Fruit fly (Drosophila melanogaster): ENCODE data around the gene CG13008.

Gene CG13008

dm6 chrX:16697882-16698571 lies 13.1 kb upstream of the CG13008 start:
- TF ChIP-seq pan (optimal IDR thresholded peaks at IDR 0.05) (no peak), psq (optimal IDR thresholded peaks at IDR 0.05) (no peak), EcR (GFP tag; optimal IDR thresholded peaks at IDR 0.05) (no peak), CG8478 (optimal IDR thresholded peaks at IDR 0.05) (no peak), usp (GFP tag; optimal IDR thresholded peaks at IDR 0.05) (no peak), Dll (optimal IDR thresholded peaks at IDR 0.05) (no peak)

- TF ChIP-seq pan (optimal IDR thresholded peaks at IDR 0.05) = no peak
- TF ChIP-seq usp (GFP tag; optimal IDR thresholded peaks at IDR 0.05) = no peak
- no peak for TF ChIP-seq EcR (GFP tag; optimal IDR thresholded peaks at IDR 0.05)
- no peak for TF ChIP-seq psq (optimal IDR thresholded peaks at IDR 0.05)
- no peak for TF ChIP-seq CG8478 (optimal IDR thresholded peaks at IDR 0.05)
- no peak for TF ChIP-seq Dll (optimal IDR thresholded peaks at IDR 0.05)
Measured at dm6 chrX:16700070-16700469, 11.0 kb upstream of the CG13008 start, which contains the start of gene CG9676. Gene CG9676 (minus strand): TSS chrX:16700170.

dm6 chrX:16701941-16702340 lies 9.2 kb upstream of the CG13008 start, which contains the start of gene sphe:
Gene sphe (minus strand): TSS chrX:16701972.
- TF ChIP-seq CG8478 (optimal IDR thresholded peaks at IDR 0.05) = no peak
- no peak for TF ChIP-seq psq (optimal IDR thresholded peaks at IDR 0.05)
- TF ChIP-seq usp (GFP tag; optimal IDR thresholded peaks at IDR 0.05) = no peak
- TF ChIP-seq EcR (GFP tag; optimal IDR thresholded peaks at IDR 0.05) = no peak
- TF ChIP-seq Dll (optimal IDR thresholded peaks at IDR 0.05) = no peak
- TF ChIP-seq pan (optimal IDR thresholded peaks at IDR 0.05) = no peak

dm6 chrX:16703747-16704146 lies 7.4 kb upstream of the CG13008 start, which contains the start of the genes CG9673 and CG4653:
Gene CG9673 (minus strand): TSS chrX:16703884.
Gene CG4653 (plus strand): TSS chrX:16704081.
- TF ChIP-seq Dll (optimal IDR thresholded peaks at IDR 0.05) (no peak), CG8478 (optimal IDR thresholded peaks at IDR 0.05) (no peak), usp (GFP tag; optimal IDR thresholded peaks at IDR 0.05) (no peak), pan (optimal IDR thresholded peaks at IDR 0.05) (no peak), psq (optimal IDR thresholded peaks at IDR 0.05) (no peak), EcR (GFP tag; optimal IDR thresholded peaks at IDR 0.05) (no peak)

- TF ChIP-seq psq (optimal IDR thresholded peaks at IDR 0.05) (no peak), pan (optimal IDR thresholded peaks at IDR 0.05) (no peak), usp (GFP tag; optimal IDR thresholded peaks at IDR 0.05) (no peak)
Measured at dm6 chrX:16706774-16707173, 4.3 kb upstream of the CG13008 start, which contains the start of gene CG9672. Gene CG9672 (minus strand): TSS chrX:16706874.

dm6 chrX:16716649-16717048 lies 5.5 kb downstream of the CG13008 start:
- TF ChIP-seq Dll (optimal IDR thresholded peaks at IDR 0.05) = no peak
- no peak for TF ChIP-seq CG8478 (optimal IDR thresholded peaks at IDR 0.05)
- TF ChIP-seq usp (GFP tag; optimal IDR thresholded peaks at IDR 0.05) = no peak
- no peak for TF ChIP-seq EcR (GFP tag; optimal IDR thresholded peaks at IDR 0.05)
- TF ChIP-seq psq (optimal IDR thresholded peaks at IDR 0.05) = no peak
- no peak for TF ChIP-seq pan (optimal IDR thresholded peaks at IDR 0.05)

dm6 chrX:16718169-16718723 lies 7.1 kb downstream of the CG13008 start:
- TF ChIP-seq CG8478 (optimal IDR thresholded peaks at IDR 0.05) (no peak), usp (GFP tag; optimal IDR thresholded peaks at IDR 0.05) (no peak), Dll (optimal IDR thresholded peaks at IDR 0.05) (no peak), EcR (GFP tag; optimal IDR thresholded peaks at IDR 0.05) (no peak), psq (optimal IDR thresholded peaks at IDR 0.05) (no peak)

- TF ChIP-seq CG8478 (optimal IDR thresholded peaks at IDR 0.05) (no peak), EcR (GFP tag; optimal IDR thresholded peaks at IDR 0.05) (no peak), usp (GFP tag; optimal IDR thresholded peaks at IDR 0.05) (no peak), psq (optimal IDR thresholded peaks at IDR 0.05) (no peak), Dll (optimal IDR thresholded peaks at IDR 0.05) (no peak), pan (optimal IDR thresholded peaks at IDR 0.05) (no peak)
Measured at dm6 chrX:16721168-16721567, 10.1 kb downstream of the CG13008 start, which contains the start of the genes CG32572 and CG34325. Gene CG32572 (plus strand): TSS chrX:16721183. Gene CG34325 (minus strand): TSS chrX:16721411.

dm6 chrX:16723203-16724173 lies 12.4 kb downstream of the CG13008 start:
- TF ChIP-seq usp (GFP tag; optimal IDR thresholded peaks at IDR 0.05) = no peak
- TF ChIP-seq Dll (optimal IDR thresholded peaks at IDR 0.05) = peak; percentile 84
- TF ChIP-seq pan (optimal IDR thresholded peaks at IDR 0.05) = peak; percentile 71
- TF ChIP-seq EcR (GFP tag; optimal IDR thresholded peaks at IDR 0.05) = no peak
- no peak for TF ChIP-seq psq (optimal IDR thresholded peaks at IDR 0.05)
- TF ChIP-seq CG8478 (optimal IDR thresholded peaks at IDR 0.05) = no peak

dm6 chrX:16724544-16724943 lies 13.4 kb downstream of the CG13008 start:
- TF ChIP-seq Dll (optimal IDR thresholded peaks at IDR 0.05) (no peak), usp (GFP tag; optimal IDR thresholded peaks at IDR 0.05) (no peak), CG8478 (optimal IDR thresholded peaks at IDR 0.05) (no peak)

- TF ChIP-seq usp (GFP tag; optimal IDR thresholded peaks at IDR 0.05) = no peak
- no peak for TF ChIP-seq Dll (optimal IDR thresholded peaks at IDR 0.05)
- TF ChIP-seq pan (optimal IDR thresholded peaks at IDR 0.05) = no peak
- no peak for TF ChIP-seq EcR (GFP tag; optimal IDR thresholded peaks at IDR 0.05)
Measured at dm6 chrX:16730791-16731190, 19.7 kb downstream of the CG13008 start, which contains the start of gene TwdlX. Gene TwdlX (plus strand): TSS chrX:16731091.

Measured in whole organism.